Worm (Caenorhabditis elegans): ENCODE data around the gene K12H6.7.

K12H6.7 gene

ce11 chrII:2859873-2860821 lies 23.4 kb upstream of the K12H6.7 start (continued):
- TF ChIP-seq F57C9.4 (tag; optimal IDR thresholded peaks at IDR 0.05) (no peak), B0261.1 (tag; optimal IDR thresholded peaks at IDR 0.05) (peak; percentile 83), F37B4.10 (GFP tag; IDR thresholded peaks at IDR 0.05) (no peak), attf-6 (GFP tag; IDR thresholded peaks at IDR 0.05) (no peak), B0336.3 (GFP tag; IDR thresholded peaks at IDR 0.05) (peak; percentile 46; the same call in 1 of the 2 replicates), xnd-1 (tag; optimal IDR thresholded peaks at IDR 0.05) (no peak), lin-26 (GFP tag; IDR thresholded peaks at IDR 0.05) (peak; percentile 76), madf-10 (tag; optimal IDR thresholded peaks at IDR 0.05) (no peak), Y53G8AR.9 (GFP tag; conservative IDR thresholded peaks at IDR 0.05) (no peak), sptf-2 (GFP tag; optimal IDR thresholded peaks at IDR 0.05) (no peak), F52B5.7 (tag; optimal IDR thresholded peaks at IDR 0.05) (no peak), madf-8 (GFP tag; conservative IDR thresholded peaks at IDR 0.05) (no peak), egl-18 (GFP tag; IDR thresholded peaks at IDR 0.05) (no peak), bed-2 (GFP tag; IDR thresholded peaks at IDR 0.05) (no peak), die-1 (tag; optimal IDR thresholded peaks at IDR 0.05) (peak; percentile 69), hsf-1 (GFP tag; IDR thresholded peaks at IDR 0.05) (no peak), F10E7.11 (tag; optimal IDR thresholded peaks at IDR 0.05) (no peak), somi-1 (GFP tag; optimal IDR thresholded peaks at IDR 0.05) (no peak), nfya-1 (tag; optimal IDR thresholded peaks at IDR 0.05; ENCODE audit: borderline replicate concordance, insufficient read depth) (no peak), ceh-100 (GFP tag; IDR thresholded peaks at IDR 0.05) (0 out of 2 replicates have a peak, but pooled peaks have one; percentile 35), Y53F4B.3 (GFP tag; IDR thresholded peaks at IDR 0.05) (no peak), zfh-2 (GFP tag; conservative IDR thresholded peaks at IDR 0.05) (peak; percentile 62), hmg-1.2 (GFP tag; IDR thresholded peaks at IDR 0.05) (peak; percentile 68), dpff-1 (tag; optimal IDR thresholded peaks at IDR 0.05) (no peak), C17E4.6 (GFP tag; IDR thresholded peaks at IDR 0.05) (0 out of 2 replicates have a peak, but pooled peaks have one; percentile 12), hlh-26 (GFP tag; conservative IDR thresholded peaks at IDR 0.05) (no peak), him-1 (tag; optimal IDR thresholded peaks at IDR 0.05) (peak; percentile 75), sdz-38 (tag; optimal IDR thresholded peaks at IDR 0.05) (no peak), nhr-179 (tag; optimal IDR thresholded peaks at IDR 0.05) (no peak), let-526 (GFP tag; IDR thresholded peaks at IDR 0.05) (peak; percentile 73; the same call in 1 of the 2 replicates), athp-1 (tag; optimal IDR thresholded peaks at IDR 0.05) (no peak), atf-7 (tag; optimal IDR thresholded peaks at IDR 0.05) (no peak), lsl-1 (GFP tag; optimal IDR thresholded peaks at IDR 0.05) (peak; percentile 33), mes-4 (tag; optimal IDR thresholded peaks at IDR 0.05) (no peak), unc-62 (GFP tag; optimal IDR thresholded peaks at IDR 0.05) (no peak), ztf-25 (GFP tag; IDR thresholded peaks at IDR 0.05) (0 out of 2 replicates have a peak, but pooled peaks have one; percentile 25), Y67H2A.10 (GFP tag; conservative IDR thresholded peaks at IDR 0.05) (no peak), bed-1 (GFP tag; IDR thresholded peaks at IDR 0.05) (no peak), ceh-91 (GFP tag; IDR thresholded peaks at IDR 0.05) (no peak), B0035.1 (tag; optimal IDR thresholded peaks at IDR 0.05) (no peak), rcor-1 (GFP tag; IDR thresholded peaks at IDR 0.05) (peak; percentile 29; the same call in 1 of the 2 replicates), ceh-58 (GFP tag; IDR thresholded peaks at IDR 0.05) (no peak), mcd-1 (GFP tag; IDR thresholded peaks at IDR 0.05) (peak; percentile 35; the same call in 1 of the 2 replicates), F23B12.7 (tag; optimal IDR thresholded peaks at IDR 0.05; ENCODE audit: insufficient read depth) (no peak), hmg-20 (GFP tag; IDR thresholded peaks at IDR 0.05) (no peak), nhr-80 (tag; optimal IDR thresholded peaks at IDR 0.05) (no peak), tbp1 (GFP tag; optimal IDR thresholded peaks at IDR 0.05) (peak; percentile 91)
